Worm (Caenorhabditis elegans) whole organism, L4 larva: ENCODE measurements around the gene T20G5.8.

ENCODE experiments used
- T26A8.4 ChIP-seq: fragments of 200-800 bp; sonication (Bioruptor generic); IDR thresholded peaks from 2 replicates; pipeline ENCODE4 v1.3.6; 2022; ENCODE audit warnings: missing genetic modification characterization, missing compliant biosample characterization
- Y105C5A.15 ChIP-seq: fragments of 200-800 bp; sonication (Bioruptor generic); IDR thresholded peaks from 2 replicates; pipeline ENCODE4 v1.3.6; 2022; ENCODE audit warnings: missing genetic modification characterization, missing compliant biosample characterization
- aha-1 ChIP-seq: fragments of 150-350 bp; peaks from one replicate; lab custom pipeline; 2014; ENCODE audit warnings: missing biosample characterization, missing genetic modification characterization
- dpl-1 ChIP-seq: fragments of 150-350 bp; optimal IDR thresholded peaks from 2 replicates; lab custom pipeline; 2014; ENCODE audit warnings: missing biosample characterization, missing genetic modification reagents, missing genetic modification characterization
- egl-43 ChIP-seq: fragments of 200-800 bp; sonication (Bioruptor generic); IDR thresholded peaks from 2 replicates; pipeline ENCODE4 v1.3.6; 2022; ENCODE audit warnings: missing genetic modification reagents, missing genetic modification characterization, missing compliant biosample characterization
- hif-1 ChIP-seq, 2 experiments: sonication (generic microtip); optimal IDR thresholded peaks; 2 replicates each; lab custom pipeline; 2016 to 2017; ENCODE audit warnings: missing compliant biosample characterization in 2 of 2, missing genetic modification characterization in 2 of 2, missing genetic modification reagents in 2 of 2, missing genotype in 2 of 2, mild to moderate bottlenecking in 1 of 2
- hlh-11 ChIP-seq: fragments of 200-800 bp; sonication (Bioruptor generic); optimal IDR thresholded peaks from 2 replicates; lab custom pipeline; 2018; ENCODE audit warnings: mild to moderate bottlenecking, missing genetic modification characterization, missing compliant biosample characterization
- lin-38 ChIP-seq: fragments of 200-800 bp; sonication (Bioruptor generic); IDR thresholded peaks from 2 replicates; pipeline ENCODE4 v1.3.6; 2022; ENCODE audit warnings: missing genetic modification reagents, missing genetic modification characterization, missing compliant biosample characterization
- lin-39 ChIP-seq: fragments of 150-350 bp; optimal IDR thresholded peaks from 2 replicates; lab custom pipeline; 2014; ENCODE audit warnings: missing biosample characterization, missing genetic modification reagents, missing genetic modification characterization
- lsy-2 ChIP-seq, 2 experiments: fragments of 150-350 bp in 1 of 2; sonication (generic microtip) in 1 of 2; optimal IDR thresholded peaks; 2 replicates each; lab custom pipeline; 2014 to 2017; ENCODE audit warnings: missing biosample characterization in 2 of 2, missing genetic modification characterization in 2 of 2
- mdl-1 ChIP-seq, 2 experiments: fragments of 150-350 bp in 1 of 2; sonication (generic microtip) in 1 of 2; optimal IDR thresholded peaks; 2 replicates each; lab custom pipeline; 2014 to 2017; ENCODE audit warnings: missing biosample characterization in 2 of 2, missing genetic modification characterization in 2 of 2
- mes-2 ChIP-seq: sonication (generic microtip); optimal IDR thresholded peaks from 2 replicates; lab custom pipeline; 2016; ENCODE audit warnings: missing genotype, mild to moderate bottlenecking, missing genetic modification characterization, missing compliant biosample characterization; ENCODE audit not compliant: poor library complexity, severe bottlenecking
- mxl-2 ChIP-seq: fragments of 200-800 bp; sonication (Bioruptor generic); conservative IDR thresholded peaks from 2 replicates; pipeline ENCODE4 v1.3.6; 2022; ENCODE audit warnings: missing genetic modification reagents, missing genetic modification characterization, missing compliant biosample characterization
- nhr-28 ChIP-seq: fragments of 150-350 bp; optimal IDR thresholded peaks from 2 replicates; lab custom pipeline; 2014; ENCODE audit warnings: missing biosample characterization, missing genetic modification characterization
- nhr-41 ChIP-seq: fragments of 200-800 bp; sonication (Bioruptor generic); IDR thresholded peaks from 2 replicates; pipeline ENCODE4 v1.3.6; 2022; ENCODE audit warnings: missing genetic modification reagents, missing genetic modification characterization, missing compliant biosample characterization
- nhr-77 ChIP-seq: fragments of 150-350 bp; optimal IDR thresholded peaks from 2 replicates; lab custom pipeline; 2014; ENCODE audit warnings: missing biosample characterization, missing genetic modification characterization
- php-3 ChIP-seq: fragments of 200-800 bp; sonication (Bioruptor generic); IDR thresholded peaks from 2 replicates; pipeline ENCODE4 v1.3.6; 2022; ENCODE audit warnings: missing genetic modification reagents, missing genetic modification characterization, missing compliant biosample characterization
- set-16 ChIP-seq: fragments of 200-800 bp; sonication (Bioruptor generic); IDR thresholded peaks from 2 replicates; pipeline ENCODE4 v1.3.6; 2022; ENCODE audit warnings: missing genetic modification reagents, missing genetic modification characterization, missing compliant biosample characterization
- snpc-1.2 ChIP-seq: fragments of 200-800 bp; sonication (Bioruptor generic); IDR thresholded peaks from 2 replicates; pipeline ENCODE4 v1.3.6; 2022; ENCODE audit warnings: missing genetic modification reagents, missing genetic modification characterization, missing compliant biosample characterization
- unc-62 ChIP-seq, 3 experiments: fragments of 150-350 bp in 1 of 3; sonication (generic microtip); optimal IDR thresholded peaks in 2 of 3; peaks in 1 of 3; 1 replicate in 1 of 3; 2 replicates in 2 of 3; lab custom pipeline; 2014 to 2017; ENCODE audit warnings: missing biosample characterization in 3 of 3, missing genetic modification characterization in 3 of 3, missing genetic modification reagents in 3 of 3, missing genotype in 1 of 3
- ztf-7 ChIP-seq: fragments of 150-350 bp; optimal IDR thresholded peaks from 2 replicates; lab custom pipeline; 2014; ENCODE audit warnings: missing biosample characterization, missing genetic modification characterization

T20G5.8 gene

DNA sequence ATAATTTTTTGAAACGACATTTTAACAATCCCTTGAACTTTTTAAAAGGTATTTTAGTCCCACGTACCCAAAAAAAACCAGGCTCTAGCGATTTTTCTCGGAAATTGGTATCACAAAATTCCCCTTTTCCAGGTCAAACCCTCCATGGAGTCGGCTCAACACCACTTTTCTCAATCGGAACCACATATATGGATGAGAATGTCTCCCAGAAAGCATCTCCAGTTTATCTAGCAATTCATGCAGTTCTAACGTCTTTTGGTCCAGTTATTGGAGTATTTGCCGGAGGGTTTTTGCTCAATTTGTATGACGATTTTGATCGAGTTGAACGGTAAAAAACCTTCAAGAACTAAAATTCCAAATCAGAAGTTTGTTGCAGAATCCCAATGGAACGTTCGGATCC lies 40.9 kb downstream of the T20G5.8 start:
- TF ChIP-seq lin-39 (no peak), aha-1 (tag; lab: Kevin White, UChicago) (peak; percentile 91), nhr-77 (tag; lab: Kevin White, UChicago) (no peak)

ce11 chrIII:10241332-10241829 lies 42.2 kb downstream of the T20G5.8 start:
- TF ChIP-seq hlh-11 (tag; lab: Kevin White, UChicago) (peak; percentile 14), T26A8.4 (no peak), php-3 (GFP tag; lab: Robert Waterston, UW) (no peak), mdl-1 (tag; optimal IDR thresholded peaks at IDR 0.05; lab: Kevin White, UChicago) (peak in 1 of 2 experiments; percentile 45), unc-62 (GFP tag; optimal IDR thresholded peaks at IDR 0.05 in 1 of 2; lab: Kevin White, UChicago) (peak in 1 of 2 experiments; percentile 69), unc-62 (tag; optimal IDR thresholded peaks at IDR 0.05; lab: Kevin White, UChicago) (no peak), mxl-2 (no peak)

DNA sequence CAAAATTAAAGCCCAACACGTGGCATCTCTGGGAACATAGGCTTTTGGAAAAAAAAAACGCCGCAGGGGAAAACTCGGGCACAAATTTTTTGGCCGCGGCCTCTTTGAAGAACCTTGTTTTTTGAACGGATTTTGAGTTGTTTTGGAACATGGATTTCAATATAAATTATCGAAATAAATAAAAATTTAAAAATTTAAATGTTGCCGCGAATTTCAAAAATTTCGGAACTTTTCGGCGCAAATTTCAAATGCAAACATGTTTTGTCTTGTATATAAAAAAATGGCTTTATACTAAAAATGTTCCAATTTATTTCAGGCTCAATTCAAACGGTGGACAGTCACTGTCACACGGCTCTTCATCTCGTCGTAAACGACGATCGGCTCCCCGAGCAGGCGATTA lies 44.9 kb downstream of the T20G5.8 start:
- TF ChIP-seq snpc-1.2 (GFP tag; lab: Robert Waterston, UW) (no peak), aha-1 (tag; lab: Kevin White, UChicago) (peak; percentile 95)
- TF ChIP-seq, all 104 proteins: peak for 1

ce11 chrIII:10248441-10249137 lies 49.4 kb downstream of the T20G5.8 start, which contains the start of the genes div-1 and cor-1:
Gene div-1, minus strand, starts transcription at chrIII:10248559.
Gene cor-1, plus strand, starts transcription at chrIII:10249111.
- TF ChIP-seq unc-62 (GFP tag; optimal IDR thresholded peaks at IDR 0.05 in 1 of 2; lab: Kevin White, UChicago) (peak in 1 of 2 experiments; percentile 90), unc-62 (tag; optimal IDR thresholded peaks at IDR 0.05; lab: Kevin White, UChicago) (no peak), Y105C5A.15 (GFP tag; lab: Robert Waterston, UW) (no peak), lsy-2 (tag; optimal IDR thresholded peaks at IDR 0.05; lab: Kevin White, UChicago) (peak in 1 of 2 experiments; percentile 53), hif-1 (tag; optimal IDR thresholded peaks at IDR 0.05; lab: Kevin White, UChicago) (peak in 1 of 2 experiments; percentile 1), hlh-11 (tag; lab: Kevin White, UChicago) (peak; percentile 23), nhr-77 (tag; lab: Kevin White, UChicago) (peak; percentile 17), ztf-7 (tag; lab: Kevin White, UChicago) (no peak), dpl-1 (peak; percentile 73), egl-43 (GFP tag; lab: Robert Waterston, UW) (peak; percentile 62; the same call in 1 of the 2 replicates), lin-38 (GFP tag; lab: Robert Waterston, UW) (peak; percentile 93), mes-2 (tag; lab: Kevin White, UChicago) (peak; percentile 73), nhr-28 (tag; lab: Kevin White, UChicago) (peak; percentile 12), nhr-41 (GFP tag; lab: Robert Waterston, UW) (no peak), set-16 (GFP tag; lab: Robert Waterston, UW) (peak; percentile 75)
